Fruit fly (Drosophila melanogaster): ENCODE results near the gene CG7322.

CG7322 gene

dm6 chrX:18869489-18870132 is 12.1 kb upstream of the CG7322 start (continued):
- TF ChIP-seq CG8359 (GFP tag; optimal IDR thresholded peaks at IDR 0.05; ENCODE audit: borderline replicate concordance) (no peak), CG8089 (GFP tag; optimal IDR thresholded peaks at IDR 0.05) (peak; percentile 4), CG17568 (GFP tag; optimal IDR thresholded peaks at IDR 0.05) (no peak), CG14441 (GFP tag; IDR thresholded peaks at IDR 0.05) (peak; percentile 72), pho (GFP tag; optimal IDR thresholded peaks at IDR 0.05) (no peak), slbo (GFP tag; IDR thresholded peaks at IDR 0.05) (peak; percentile 65), CHES-1-like (GFP tag; optimal IDR thresholded peaks at IDR 0.05) (no peak), CG31441 (GFP tag; IDR thresholded peaks at IDR 0.05) (no peak; the same call in 1 of the 2 replicates), CG18619 (GFP tag; optimal IDR thresholded peaks at IDR 0.05) (peak; percentile 37), sqz (GFP tag; optimal IDR thresholded peaks at IDR 0.05) (peak; percentile 23), kay (GFP tag; optimal IDR thresholded peaks at IDR 0.05) (peak; percentile 47), CG18262 (tag; optimal IDR thresholded peaks at IDR 0.05) (peak; percentile 27), sc (optimal IDR thresholded peaks at IDR 0.05) (no peak), sc (GFP tag; optimal IDR thresholded peaks at IDR 0.05) (no peak), dm (GFP tag; optimal IDR thresholded peaks at IDR 0.05) (no peak), crol (GFP tag; IDR thresholded peaks at IDR 0.05) (peak; percentile 81), grn (GFP tag; optimal IDR thresholded peaks at IDR 0.05) (no peak), cwo (GFP tag; optimal IDR thresholded peaks at IDR 0.05) (peak; percentile 15), ranshi (GFP tag; IDR thresholded peaks at IDR 0.05) (peak; percentile 63; the same call in 1 of the 2 replicates), CG6272 (GFP tag; IDR thresholded peaks at IDR 0.05) (no peak), Hand (GFP tag; optimal IDR thresholded peaks at IDR 0.05) (peak; percentile 17), CG3163 (GFP tag; optimal IDR thresholded peaks at IDR 0.05) (no peak), eyg (GFP tag; optimal IDR thresholded peaks at IDR 0.05) (no peak), bbx (GFP tag; IDR thresholded peaks at IDR 0.05; ENCODE audit: partially characterized antibody) (no peak), Nf-YA (GFP tag; IDR thresholded peaks at IDR 0.05) (0 out of 2 replicates have a peak, but pooled peaks have one; percentile 35), jigr1 (GFP tag; IDR thresholded peaks at IDR 0.05) (0 out of 3 replicates have a peak, but pooled peaks have one; percentile 26), CG17385 (GFP tag; optimal IDR thresholded peaks at IDR 0.05) (no peak), CG13775 (GFP tag; optimal IDR thresholded peaks at IDR 0.05) (peak; percentile 45), bcd (GFP tag; optimal IDR thresholded peaks at IDR 0.05) (peak; percentile 52), Atf-2 (GFP tag; optimal IDR thresholded peaks at IDR 0.05) (no peak), stwl (tag; optimal IDR thresholded peaks at IDR 0.05) (no peak), CG30020 (tag; optimal IDR thresholded peaks at IDR 0.05) (no peak), Oli (tag; optimal IDR thresholded peaks at IDR 0.05) (peak; percentile 55), CG16779 (GFP tag; IDR thresholded peaks at IDR 0.05) (no peak), Lhr (GFP tag; optimal IDR thresholded peaks at IDR 0.05) (no peak), ken (GFP tag; IDR thresholded peaks at IDR 0.05) (peak; percentile 55; the same call in 1 of the 3 replicates), H15 (GFP tag; IDR thresholded peaks at IDR 0.05) (no peak), ATbp (GFP tag; optimal IDR thresholded peaks at IDR 0.05) (peak; percentile 6), sens-2 (GFP tag; IDR thresholded peaks at IDR 0.05) (no peak; the same call in 1 of the 2 replicates), CG7839 (tag; optimal IDR thresholded peaks at IDR 0.05) (no peak), CG11456 (GFP tag; IDR thresholded peaks at IDR 0.05) (peak; percentile 77; the same call in 2 of the 3 replicates), CG32532 (GFP tag; IDR thresholded peaks at IDR 0.05) (peak; percentile 71), MTF-1 (GFP tag; optimal IDR thresholded peaks at IDR 0.05; ENCODE audit: borderline replicate concordance) (no peak), HmgD (GFP tag; optimal IDR thresholded peaks at IDR 0.05) (no peak), unpg (GFP tag; optimal IDR thresholded peaks at IDR 0.05) (no peak), Xbp1 (GFP tag; optimal IDR thresholded peaks at IDR 0.05) (peak; percentile 55), CG10462 (GFP tag; optimal IDR thresholded peaks at IDR 0.05) (no peak), gem (tag; optimal IDR thresholded peaks at IDR 0.05) (no peak), CG9797 (GFP tag; optimal IDR thresholded peaks at IDR 0.05) (no peak), Dad (GFP tag; optimal IDR thresholded peaks at IDR 0.05) (no peak)
